Worm (Caenorhabditis elegans) whole organism, L1 larva: ENCODE measurements around the gene F11G11.15.
"Not testable (repeated sequence)": the region's sequence is repeated elsewhere in the genome, so short reads cannot be mapped to it uniquely, and the experiment has no call there.

ENCODE experiments used
- C04F5.9 ChIP-seq: sonication (generic microtip); optimal IDR thresholded peaks from 2 replicates; lab custom pipeline; 2016; ENCODE audit warnings: missing genetic modification characterization, missing compliant biosample characterization
- aly-2 ChIP-seq: fragments of 150-350 bp; optimal IDR thresholded peaks from 2 replicates; lab custom pipeline; 2014; ENCODE audit warnings: missing biosample characterization, missing genetic modification characterization
- blmp-1 ChIP-seq: fragments of 150-350 bp; optimal IDR thresholded peaks from 2 replicates; lab custom pipeline; 2014; ENCODE audit warnings: missing biosample characterization, missing genetic modification characterization
- ceh-63 ChIP-seq: fragments of 200-800 bp; sonication (Bioruptor generic); optimal IDR thresholded peaks from 2 replicates; lab custom pipeline; 2018; ENCODE audit warnings: mild to moderate bottlenecking, missing genetic modification characterization, missing compliant biosample characterization
- ceh-88 ChIP-seq: fragments of 200-800 bp; sonication (Bioruptor generic); IDR thresholded peaks from 2 replicates; pipeline ENCODE4 v1.3.6; 2022; ENCODE audit warnings: missing genetic modification characterization, missing compliant biosample characterization
- ceh-90 ChIP-seq: sonication (generic microtip); optimal IDR thresholded peaks from 2 replicates; lab custom pipeline; 2016; ENCODE audit warnings: missing genetic modification characterization, missing compliant biosample characterization
- ces-1 ChIP-seq: fragments of 150-350 bp; optimal IDR thresholded peaks from 2 replicates; lab custom pipeline; 2014; ENCODE audit warnings: missing biosample characterization, missing genetic modification reagents, missing genetic modification characterization
- dpl-1 ChIP-seq, 3 experiments: fragments of 150-350 bp in 2 of 3; sonication (generic microtip) in 1 of 3; optimal IDR thresholded peaks; 2 replicates each; lab custom pipeline; 2014 to 2017; ENCODE audit warnings: missing biosample characterization in 3 of 3, missing genetic modification characterization in 3 of 3, missing genetic modification reagents in 3 of 3
- efl-1 ChIP-seq, 4 experiments: fragments of 150-350 bp; optimal IDR thresholded peaks in 3 of 4; peaks in 1 of 4; 1 replicate in 1 of 4; 2 replicates in 3 of 4; lab custom pipeline; 2014; ENCODE audit warnings: missing biosample characterization in 2 of 4, missing genetic modification characterization in 2 of 4, missing genetic modification reagents in 2 of 4
- efl-3 ChIP-seq: fragments of 200-800 bp; sonication (Bioruptor generic); optimal IDR thresholded peaks from 2 replicates; lab custom pipeline; 2018; ENCODE audit warnings: mild to moderate bottlenecking, missing genetic modification characterization, missing compliant biosample characterization
- egl-13 ChIP-seq: sonication (generic microtip); optimal IDR thresholded peaks from 2 replicates; lab custom pipeline; 2016; ENCODE audit warnings: missing genotype, missing genetic modification reagents, missing genetic modification characterization, missing compliant biosample characterization
- fkh-8 ChIP-seq: sonication (generic microtip); optimal IDR thresholded peaks from 2 replicates; lab custom pipeline; 2016; ENCODE audit warnings: mild to moderate bottlenecking, missing genetic modification characterization, missing compliant biosample characterization
- grh-1 ChIP-seq: fragments of 200-800 bp; sonication (Bioruptor generic); IDR thresholded peaks from 2 replicates; pipeline ENCODE4 v1.3.6; 2022; ENCODE audit warnings: missing genetic modification reagents, missing genetic modification characterization, missing compliant biosample characterization
- hlh-4 ChIP-seq: sonication (generic microtip); optimal IDR thresholded peaks from 2 replicates; lab custom pipeline; 2016; ENCODE audit warnings: mild to moderate bottlenecking, missing genetic modification characterization, missing compliant biosample characterization
- hpl-2 ChIP-seq: fragments of 150-350 bp; optimal IDR thresholded peaks from 2 replicates; lab custom pipeline; 2014; ENCODE audit warnings: missing biosample characterization, missing genetic modification reagents, missing genetic modification characterization
- isw-1 ChIP-seq: fragments of 200-800 bp; sonication (Bioruptor generic); IDR thresholded peaks from 2 replicates; pipeline ENCODE4 v1.3.6; 2022; ENCODE audit warnings: missing genetic modification characterization, missing compliant biosample characterization
- lin-35 ChIP-seq, 2 experiments: fragments of 150-350 bp; optimal IDR thresholded peaks; 2 replicates each; lab custom pipeline; 2014; ENCODE audit warnings: missing biosample characterization in 2 of 2, missing genetic modification characterization in 2 of 2, missing genetic modification reagents in 2 of 2
- lin-39 ChIP-seq: fragments of 150-350 bp; optimal IDR thresholded peaks from 2 replicates; lab custom pipeline; 2014; ENCODE audit warnings: missing biosample characterization, missing genetic modification reagents, missing genetic modification characterization
- nhr-11 ChIP-seq: fragments of 150-350 bp; optimal IDR thresholded peaks from 2 replicates; lab custom pipeline; 2014; ENCODE audit warnings: missing biosample characterization, missing genetic modification characterization
- nhr-19 ChIP-seq: fragments of 200-800 bp; sonication (Bioruptor generic); conservative IDR thresholded peaks from 2 replicates; pipeline ENCODE4 v1.3.6; 2022; ENCODE audit warnings: missing genetic modification characterization, missing compliant biosample characterization
- nhr-28 ChIP-seq: fragments of 150-350 bp; optimal IDR thresholded peaks from 2 replicates; lab custom pipeline; 2014; ENCODE audit warnings: missing biosample characterization, missing genetic modification characterization
- nhr-77 ChIP-seq: fragments of 150-350 bp; optimal IDR thresholded peaks from 2 replicates; lab custom pipeline; 2014; ENCODE audit warnings: missing biosample characterization, missing genetic modification characterization
- nhr-84 ChIP-seq: sonication (generic microtip); optimal IDR thresholded peaks from 2 replicates; lab custom pipeline; 2017; ENCODE audit warnings: missing biosample characterization, missing genetic modification characterization
- nhr-85 ChIP-seq: sonication (generic microtip); peaks from one replicate; lab custom pipeline; 2016; ENCODE audit warnings: missing genetic modification characterization, inconsistent platforms, missing compliant biosample characterization
- nhr-90 ChIP-seq: sonication (generic microtip); optimal IDR thresholded peaks from 2 replicates; lab custom pipeline; 2016; ENCODE audit warnings: mild to moderate bottlenecking, missing genetic modification characterization, missing compliant biosample characterization; ENCODE audit not compliant: poor library complexity
- pqm-1 ChIP-seq: sonication (generic microtip); optimal IDR thresholded peaks from 3 replicates; lab custom pipeline; 2017; ENCODE audit warnings: missing biosample characterization, missing genetic modification characterization
- rnt-1 ChIP-seq: sonication (generic microtip); optimal IDR thresholded peaks from 2 replicates; lab custom pipeline; 2016; ENCODE audit warnings: mild to moderate bottlenecking, missing genetic modification characterization, moderate library complexity, missing compliant biosample characterization
- skn-1 ChIP-seq: fragments of 150-350 bp; optimal IDR thresholded peaks from 2 replicates; lab custom pipeline; 2014; ENCODE audit warnings: missing biosample characterization, missing genetic modification characterization
- snpc-4 ChIP-seq: fragments of 150-350 bp; optimal IDR thresholded peaks from 2 replicates; lab custom pipeline; 2014; ENCODE audit warnings: missing biosample characterization, missing genetic modification characterization
- sox-4 ChIP-seq: sonication (generic microtip); optimal IDR thresholded peaks from 2 replicates; lab custom pipeline; 2016; ENCODE audit warnings: missing genetic modification characterization, missing compliant biosample characterization
- sptf-1 ChIP-seq: fragments of 150-350 bp; optimal IDR thresholded peaks from 2 replicates; lab custom pipeline; 2014; ENCODE audit warnings: missing biosample characterization, missing genetic modification characterization
- swsn-7 ChIP-seq: sonication (generic microtip); optimal IDR thresholded peaks from 2 replicates; lab custom pipeline; 2016; ENCODE audit warnings: missing genetic modification characterization, missing compliant biosample characterization
- unc-130 ChIP-seq: fragments of 150-350 bp; optimal IDR thresholded peaks from 2 replicates; lab custom pipeline; 2017; ENCODE audit warnings: missing biosample characterization, missing genetic modification characterization, inconsistent platforms
- vab-15 ChIP-seq: sonication (generic microtip); optimal IDR thresholded peaks from 2 replicates; lab custom pipeline; 2017; ENCODE audit warnings: missing genotype, mild to moderate bottlenecking, missing genetic modification characterization, missing compliant biosample characterization
- zag-1 ChIP-seq: fragments of 150-350 bp; optimal IDR thresholded peaks from 2 replicates; lab custom pipeline; 2014; ENCODE audit warnings: missing biosample characterization, missing genetic modification characterization

Gene F11G11.15

DNA sequence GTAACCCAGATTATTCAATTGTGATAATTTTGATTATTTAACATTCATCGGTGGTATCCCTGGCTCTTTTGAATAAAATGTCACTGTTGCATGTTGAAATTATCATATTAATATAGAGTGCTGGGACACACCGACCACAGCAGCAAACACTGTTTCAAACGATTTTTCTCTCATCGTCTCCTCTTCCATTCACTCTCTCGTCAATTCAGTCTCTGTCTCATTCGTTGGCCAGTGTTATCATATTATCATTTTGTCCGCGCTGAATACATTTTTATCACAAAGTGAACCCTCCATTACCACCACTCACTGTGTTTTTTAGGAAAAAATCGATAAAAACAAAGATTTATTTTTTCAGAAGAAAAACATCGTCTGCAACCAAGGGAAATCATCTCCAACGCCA lies 17.6 kb upstream of the F11G11.15 start (continued):
- TF ChIP-seq egl-13 (tag; lab: Kevin White, UChicago) (no peak), vab-15 (tag; lab: Kevin White, UChicago) (no peak), grh-1 (no peak)
- TF ChIP-seq, all 84 proteins: peak for 10

DNA sequence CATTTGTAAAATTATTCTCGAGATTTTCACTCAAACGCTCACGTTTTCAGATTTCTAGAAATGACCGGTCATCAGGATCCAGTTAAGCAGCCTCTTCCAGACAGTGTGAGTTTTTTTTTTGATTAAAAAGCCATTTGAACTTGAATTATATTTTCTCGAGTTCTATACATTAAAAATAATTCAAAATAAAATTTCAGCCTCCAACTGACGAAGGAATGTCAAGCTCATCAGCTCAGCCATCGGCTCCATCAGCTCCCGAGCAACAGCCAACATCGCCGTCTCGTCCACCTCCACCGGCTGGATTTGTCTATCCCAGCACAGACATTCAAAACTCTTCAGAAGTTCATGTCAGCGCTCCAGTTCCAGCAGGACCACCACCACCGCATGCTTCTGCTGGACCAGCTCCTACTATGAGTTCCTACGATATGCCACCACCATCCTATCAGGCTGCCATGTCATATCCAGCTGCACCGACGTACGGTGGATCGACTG lies 16.7 kb upstream of the F11G11.15 start, which contains the start of gene F11G11.5:
TSS of gene F11G11.5 (plus strand) at position 51 of the 492 bp plus-strand sequence.
- TF ChIP-seq efl-3 (GFP tag; lab: Kevin White, UChicago) (no peak), efl-1 (optimal IDR thresholded peaks at IDR 0.05; lab: Kevin White, UChicago) (no peak), efl-1 (GFP tag; optimal IDR thresholded peaks at IDR 0.05 in 1 of 2; lab: Kevin White, UChicago) (peak in 1 of 2 experiments; percentile 29), rnt-1 (tag; lab: Kevin White, UChicago) (no peak), ceh-63 (GFP tag; lab: Kevin White, UChicago) (no peak), sox-4 (no peak), nhr-90 (no peak), sptf-1 (tag; lab: Kevin White, UChicago) (no peak), hpl-2 (GFP tag; lab: Kevin White, UChicago) (no peak)

DNA sequence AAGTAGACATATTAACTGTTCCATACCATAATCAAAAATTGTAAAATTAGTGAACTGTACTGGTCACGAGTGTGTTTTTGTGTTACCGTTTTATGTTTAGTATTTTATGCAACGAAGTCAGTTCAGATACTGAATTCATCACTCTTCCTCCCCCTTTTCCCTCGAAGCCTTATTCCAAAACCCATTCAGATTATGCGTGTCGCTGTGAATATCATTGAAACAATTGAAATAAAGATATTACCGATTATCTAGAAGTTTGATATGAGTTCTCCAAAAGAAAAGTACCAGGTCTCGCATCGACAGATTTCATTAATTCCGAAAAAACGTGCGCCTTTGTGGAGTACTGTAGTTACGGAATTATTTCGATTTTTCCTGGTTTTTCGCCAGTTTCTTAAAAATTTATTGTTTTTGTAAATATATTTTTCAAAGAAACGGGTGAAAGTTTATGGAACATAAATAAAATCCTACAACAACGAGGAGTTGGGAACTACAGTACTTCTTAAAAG lies 15.7 kb upstream of the F11G11.15 start:
- TF ChIP-seq sptf-1 (tag; lab: Kevin White, UChicago) (no peak), blmp-1 (tag; lab: Kevin White, UChicago) (peak; percentile 0), ceh-90 (tag; lab: Kevin White, UChicago) (no peak), efl-1 (optimal IDR thresholded peaks at IDR 0.05; lab: Kevin White, UChicago) (no peak), efl-1 (GFP tag; optimal IDR thresholded peaks at IDR 0.05 in 1 of 2; lab: Kevin White, UChicago) (peak in 1 of 2 experiments; percentile 85), aly-2 (no peak), nhr-19 (GFP tag; lab: Robert Waterston, UW) (no peak), hpl-2 (GFP tag; lab: Kevin White, UChicago) (no peak), ces-1 (GFP tag; lab: Kevin White, UChicago) (no peak), nhr-85 (tag; lab: Kevin White, UChicago) (no peak), unc-130 (tag; lab: Kevin White, UChicago) (no peak)

DNA sequence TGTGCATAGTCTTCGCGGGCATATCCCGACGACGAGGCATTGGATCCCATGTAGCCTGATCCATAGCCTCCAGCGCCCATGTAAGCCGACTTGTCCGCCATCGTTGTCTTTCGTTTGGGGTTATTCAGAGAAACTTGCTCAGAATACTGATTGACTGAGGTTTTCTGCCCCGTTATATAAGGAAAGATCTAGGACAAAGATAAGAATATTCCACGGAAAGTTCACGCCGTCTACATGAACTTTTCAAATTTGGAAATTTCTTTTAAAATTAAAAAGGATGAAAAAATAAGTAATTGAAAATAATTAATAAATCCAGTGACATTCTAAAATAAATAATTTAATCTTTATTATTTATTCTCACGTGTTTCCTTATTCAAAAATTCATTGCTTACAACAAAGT lies 14.4 kb upstream of the F11G11.15 start, which contains the start of the genes nspd-5 and F11G11.4:
TSS of gene nspd-5 (minus strand) at position 101 of the 400 bp plus-strand sequence.
TSS of gene F11G11.4 (plus strand) at position 335 of the 400 bp plus-strand sequence.
- not testable (repeated sequence) for TF ChIP-seq aly-2; snpc-4 (tag; lab: Kevin White, UChicago); dpl-1 (GFP tag; optimal IDR thresholded peaks at IDR 0.05; lab: Kevin White, UChicago)
- TF ChIP-seq, all 84 proteins: peak for 0; not testable (repeated sequence) for 84

DNA sequence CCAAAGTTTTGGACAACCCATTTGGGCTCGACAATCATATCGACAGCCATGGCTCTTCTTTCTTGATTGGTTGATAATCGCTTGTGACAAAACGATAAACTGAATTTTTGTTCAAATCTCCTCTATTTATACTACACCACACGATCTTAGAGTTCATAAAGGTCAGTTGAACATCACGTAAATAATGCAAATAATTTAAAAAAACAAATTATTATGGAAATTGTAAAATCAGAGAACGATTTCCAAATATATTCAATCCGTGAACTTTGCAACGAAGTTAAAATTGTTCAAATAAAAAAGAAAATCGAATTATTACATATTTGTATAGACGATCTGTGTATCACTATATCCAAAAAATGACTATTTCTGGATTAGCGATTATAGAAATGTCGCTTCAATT lies 11.3 kb upstream of the F11G11.15 start, which contains the start of the genes mpst-4 and F11G11.14:
TSS of gene mpst-4 (minus strand) at position 101 of the 400 bp plus-strand sequence.
TSS of gene F11G11.14 (plus strand) at position 325 of the 400 bp plus-strand sequence.
- TF ChIP-seq swsn-7 (tag; lab: Kevin White, UChicago), result no peak
- TF ChIP-seq nhr-77 (tag; lab: Kevin White, UChicago), result no peak
- TF ChIP-seq ces-1 (GFP tag; lab: Kevin White, UChicago), result no peak
- no peak for TF ChIP-seq nhr-11 (tag; lab: Kevin White, UChicago)
- no peak for TF ChIP-seq C04F5.9
- TF ChIP-seq pqm-1 (tag; lab: Kevin White, UChicago), result no peak
- no peak for TF ChIP-seq ceh-88 (GFP tag; lab: Robert Waterston, UW)
- no peak for TF ChIP-seq efl-1 (optimal IDR thresholded peaks at IDR 0.05; lab: Kevin White, UChicago)
- TF ChIP-seq efl-1 (GFP tag; optimal IDR thresholded peaks at IDR 0.05 in 1 of 2; lab: Kevin White, UChicago), result no peak
- no peak for TF ChIP-seq nhr-84 (tag; lab: Kevin White, UChicago)
- TF ChIP-seq skn-1 (tag; lab: Kevin White, UChicago), result no peak
- no peak for TF ChIP-seq lin-35 (GFP tag; optimal IDR thresholded peaks at IDR 0.05; lab: Kevin White, UChicago)
- TF ChIP-seq hlh-4 (tag; lab: Kevin White, UChicago), result no peak
- no peak for TF ChIP-seq lin-39 (tag; lab: Kevin White, UChicago)
- TF ChIP-seq isw-1, result no peak
- TF ChIP-seq zag-1, result no peak
- no peak for TF ChIP-seq ceh-63 (GFP tag; lab: Kevin White, UChicago)
- TF ChIP-seq fkh-8, result no peak
- no peak for TF ChIP-seq nhr-28 (tag; lab: Kevin White, UChicago)
